Worm (Caenorhabditis elegans) whole organism, late embryonic: ENCODE data around the gene rcs-1.

Experiments
- ama-1 ChIP-seq: fragments of 150-350 bp; optimal IDR thresholded peaks from 2 replicates; lab custom pipeline; 2014
- fkh-10 ChIP-seq: fragments of 150-350 bp; optimal IDR thresholded peaks from 2 replicates; lab custom pipeline; 2014; ENCODE audit warnings: missing biosample characterization, missing genetic modification reagents, missing genetic modification characterization
- pha-4 ChIP-seq: fragments of 150-350 bp; optimal IDR thresholded peaks from 2 replicates; lab custom pipeline; 2018; ENCODE audit warnings: missing biosample characterization, missing genetic modification reagents, missing genetic modification characterization

- TF ChIP-seq ama-1 (no peak), pha-4 (tag; lab: Kevin White, UChicago) (no peak), fkh-10 (GFP tag; lab: Kevin White, UChicago) (no peak)
These were observed 22.1 kb downstream of the rcs-1 start, which contains the start of gene R04E5.8 for ce11 chrX:8806070-8806799.
